Worm (Caenorhabditis elegans) whole organism, mixed stage, embryonic: ENCODE results near the gene larp-1.

Source experiments
- bed-3 ChIP-seq: fragments of 200-800 bp; sonication (Bioruptor generic); optimal IDR thresholded peaks from 3 replicates; lab custom pipeline; 2018; ENCODE audit warnings: mild to moderate bottlenecking, missing genetic modification characterization, moderate library complexity, missing compliant biosample characterization
- blmp-1 ChIP-seq: fragments of 150-350 bp; optimal IDR thresholded peaks from 2 replicates; lab custom pipeline; 2014; ENCODE audit warnings: missing biosample characterization, missing genetic modification characterization
- elt-1 ChIP-seq: sonication (generic microtip); optimal IDR thresholded peaks from 2 replicates; lab custom pipeline; 2017; ENCODE audit warnings: missing genetic modification characterization, mild to moderate bottlenecking, missing compliant biosample characterization, antibody characterized with exemption, moderate library complexity, borderline replicate concordance; ENCODE audit not compliant: insufficient read depth
- elt-3 ChIP-seq: fragments of 150-350 bp; optimal IDR thresholded peaks from 2 replicates; lab custom pipeline; 2014; ENCODE audit warnings: missing biosample characterization, missing genetic modification characterization
- lin-13 ChIP-seq: fragments of 150-350 bp; optimal IDR thresholded peaks from 2 replicates; lab custom pipeline; 2014; ENCODE audit warnings: missing biosample characterization, missing genetic modification characterization
- mab-5 ChIP-seq: fragments of 150-350 bp; optimal IDR thresholded peaks from 2 replicates; lab custom pipeline; 2014; ENCODE audit warnings: missing biosample characterization, missing genetic modification characterization
- nhr-237 ChIP-seq: fragments of 150-350 bp; optimal IDR thresholded peaks from 2 replicates; lab custom pipeline; 2014; ENCODE audit warnings: missing biosample characterization, missing genetic modification characterization
- nhr-76 ChIP-seq: sonication (generic microtip); optimal IDR thresholded peaks from 2 replicates; lab custom pipeline; 2017; ENCODE audit warnings: missing biosample characterization, missing genetic modification characterization
- snpc-4 ChIP-seq: fragments of 150-350 bp; optimal IDR thresholded peaks from 2 replicates; lab custom pipeline; 2014; ENCODE audit warnings: missing biosample characterization, missing genetic modification characterization
- sptf-1 ChIP-seq: sonication (generic microtip); optimal IDR thresholded peaks from 2 replicates; lab custom pipeline; 2017; ENCODE audit warnings: mild to moderate bottlenecking, missing genetic modification characterization, moderate library complexity, missing compliant biosample characterization
- unc-62 ChIP-seq: fragments of 150-350 bp; optimal IDR thresholded peaks from 2 replicates; lab custom pipeline; 2014; ENCODE audit warnings: missing biosample characterization, missing genetic modification reagents, missing genetic modification characterization
- ztf-11 ChIP-seq: fragments of 150-350 bp; optimal IDR thresholded peaks from 2 replicates; lab custom pipeline; 2014; ENCODE audit warnings: missing biosample characterization, missing genetic modification characterization

DNA sequence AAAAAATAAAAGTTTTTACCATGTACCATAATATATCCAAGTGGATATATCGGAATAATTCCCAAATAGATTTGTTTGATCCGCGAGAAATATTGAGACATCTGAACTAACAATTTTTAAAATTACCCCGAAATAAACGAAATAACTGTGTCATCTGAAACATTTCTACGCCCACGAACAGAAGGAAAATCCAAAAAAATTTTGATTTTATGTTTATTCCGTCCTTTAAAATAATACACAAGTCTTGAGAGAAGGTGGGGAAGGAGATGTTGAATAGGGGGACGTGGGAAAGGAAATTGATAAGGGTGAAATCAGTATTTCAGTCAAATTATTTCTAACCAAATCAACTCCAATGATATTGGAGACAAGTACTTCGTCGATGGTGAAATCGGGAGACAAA, 8.7 kb downstream of the larp-1 start, which contains the start of gene R144.11:
- TF ChIP-seq bed-3 (GFP tag; lab: Kevin White, UChicago), result no peak
- TF ChIP-seq elt-1 (tag; lab: Kevin White, UChicago), result no peak
- TF ChIP-seq snpc-4, result no peak
- no peak for TF ChIP-seq mab-5 (tag; lab: Kevin White, UChicago)
- TF ChIP-seq unc-62 (GFP tag; lab: Kevin White, UChicago), result no peak
- no peak for TF ChIP-seq sptf-1 (tag; lab: Kevin White, UChicago)
- TF ChIP-seq ztf-11 (tag; lab: Kevin White, UChicago), result no peak
- TF ChIP-seq blmp-1 (tag; lab: Kevin White, UChicago), result no peak
- TF ChIP-seq lin-13, result no peak
- no peak for TF ChIP-seq elt-3
- TF ChIP-seq nhr-237 (tag; lab: Kevin White, UChicago), result no peak
- no peak for TF ChIP-seq nhr-76 (tag; lab: Kevin White, UChicago)
